Fruit fly (Drosophila melanogaster) whole organism, embryonic: ENCODE measurements around the gene ClC-c.
A peak's percentile ranks its signal among the peaks of the same experiment; 100 is the strongest.

Experiments
- Asciz ChIP-seq: fragments of 200-800 bp; sonication (Bioruptor generic); optimal IDR thresholded peaks from 2 replicates; lab custom pipeline; 2017; ENCODE audit warnings: missing biosample characterization, mild to moderate bottlenecking, missing genetic modification characterization, missing genetic modification reagents
- B-H1 ChIP-seq: fragments of 200-800 bp; sonication (Bioruptor generic); IDR thresholded peaks from 3 replicates; pipeline ENCODE4 v1.3.6; 2022; ENCODE audit warnings: missing biosample characterization, missing genetic modification characterization
- CG1024 ChIP-seq: fragments of 200-800 bp; sonication (Bioruptor generic); IDR thresholded peaks from 2 replicates; pipeline ENCODE4 v1.3.6; 2022; ENCODE audit warnings: missing biosample characterization, missing genetic modification characterization
- CG11560 ChIP-seq: fragments of 200-800 bp; sonication (Bioruptor generic); IDR thresholded peaks from 3 replicates; pipeline ENCODE4 v1.3.6; 2022; ENCODE audit warnings: missing biosample characterization, missing genetic modification characterization
- CG12071 ChIP-seq: fragments of 200-800 bp; sonication (Bioruptor generic); optimal IDR thresholded peaks from 3 replicates; lab custom pipeline; 2018; ENCODE audit warnings: missing biosample characterization, mild to moderate bottlenecking, missing genetic modification characterization
- CG12659 ChIP-seq: fragments of 200-800 bp; sonication (Bioruptor generic); optimal IDR thresholded peaks from 3 replicates; lab custom pipeline; 2017; ENCODE audit warnings: mild to moderate bottlenecking, missing biosample characterization, missing genetic modification reagents, missing genetic modification characterization
- CG12744 ChIP-seq: fragments of 200-800 bp; sonication (Bioruptor generic); optimal IDR thresholded peaks from 2 replicates; lab custom pipeline; 2016; ENCODE audit warnings: missing biosample characterization, missing genetic modification characterization
- CG12942 ChIP-seq: fragments of 200-800 bp; sonication (Bioruptor generic); optimal IDR thresholded peaks from 3 replicates; lab custom pipeline; 2016; ENCODE audit warnings: missing biosample characterization, missing genetic modification characterization
- CG13296 ChIP-seq: fragments of 200-800 bp; sonication (Bioruptor generic); optimal IDR thresholded peaks from 3 replicates; lab custom pipeline; 2018; ENCODE audit warnings: missing biosample characterization, mild to moderate bottlenecking, missing genetic modification characterization
- CG14860 ChIP-seq: fragments of 200-800 bp; sonication (Bioruptor generic); IDR thresholded peaks from 3 replicates; pipeline ENCODE4 v1.3.6; 2022; ENCODE audit warnings: missing biosample characterization, missing genetic modification characterization; ENCODE audit not compliant: partially characterized antibody
- CG17361 ChIP-seq: fragments of 200-800 bp; sonication (Bioruptor generic); IDR thresholded peaks from 3 replicates; pipeline ENCODE4 v1.3.6; 2022; ENCODE audit warnings: missing biosample characterization, missing genetic modification characterization
- CG18476 ChIP-seq: fragments of 200-800 bp; sonication (Bioruptor generic); optimal IDR thresholded peaks from 2 replicates; lab custom pipeline; 2016; ENCODE audit warnings: missing biosample characterization, mild to moderate bottlenecking, missing genetic modification characterization
- CG2120 ChIP-seq: fragments of 200-800 bp; sonication (Bioruptor generic); optimal IDR thresholded peaks from 3 replicates; lab custom pipeline; 2016; ENCODE audit warnings: missing biosample characterization, missing genetic modification characterization
- CG30020 ChIP-seq: fragments of 200-800 bp; optimal IDR thresholded peaks from 2 replicates; lab custom pipeline; 2019; ENCODE audit warnings: missing biosample characterization, mild to moderate bottlenecking, missing genetic modification characterization, moderate library complexity
- CG4360 ChIP-seq: fragments of 200-800 bp; sonication (Bioruptor generic); IDR thresholded peaks from 2 replicates; pipeline ENCODE4 v1.3.6; 2022; ENCODE audit warnings: missing biosample characterization, missing genetic modification characterization
- CG4707 ChIP-seq: fragments of 200-800 bp; sonication (Bioruptor generic); optimal IDR thresholded peaks from 2 replicates; lab custom pipeline; 2018; ENCODE audit warnings: missing biosample characterization, mild to moderate bottlenecking, missing genetic modification characterization, moderate library complexity
- CG4820 ChIP-seq: fragments of 200-800 bp; sonication (Bioruptor generic); optimal IDR thresholded peaks from 3 replicates; lab custom pipeline; 2016; ENCODE audit warnings: missing biosample characterization, missing genetic modification characterization
- CG6765 ChIP-seq: fragments of 200-800 bp; sonication (Bioruptor generic); optimal IDR thresholded peaks from 3 replicates; lab custom pipeline; 2017; ENCODE audit warnings: missing biosample characterization, mild to moderate bottlenecking, missing genetic modification characterization
- CG6791 ChIP-seq: fragments of 200-800 bp; sonication (Bioruptor generic); IDR thresholded peaks from 3 replicates; pipeline ENCODE4 v1.3.6; 2022; ENCODE audit warnings: missing biosample characterization, missing genetic modification characterization; ENCODE audit not compliant: partially characterized antibody
- CG7839 ChIP-seq: fragments of 200-800 bp; sonication (Bioruptor generic); optimal IDR thresholded peaks from 3 replicates; lab custom pipeline; 2018; ENCODE audit warnings: missing biosample characterization, mild to moderate bottlenecking, missing genetic modification characterization, moderate library complexity
- CG8290 ChIP-seq, 3 experiments: fragments of 200-800 bp; sonication (Bioruptor generic); optimal IDR thresholded peaks; 2 replicates each; lab custom pipeline; 2016 to 2019; ENCODE audit warnings: missing biosample characterization in 3 of 3, missing genetic modification characterization in 3 of 3, mild to moderate bottlenecking in 2 of 3, moderate library complexity in 1 of 3
- CG8924 ChIP-seq: fragments of 200-800 bp; optimal IDR thresholded peaks from 3 replicates; lab custom pipeline; 2019; ENCODE audit warnings: missing biosample characterization, mild to moderate bottlenecking, missing genetic modification characterization, moderate library complexity
- D19A ChIP-seq: fragments of 200-800 bp; optimal IDR thresholded peaks from 3 replicates; lab custom pipeline; 2019; ENCODE audit warnings: missing biosample characterization, mild to moderate bottlenecking, missing genetic modification characterization, moderate library complexity
- D19B ChIP-seq: fragments of 200-800 bp; sonication (Bioruptor generic); optimal IDR thresholded peaks from 2 replicates; lab custom pipeline; 2017; ENCODE audit warnings: missing biosample characterization, mild to moderate bottlenecking, missing genetic modification characterization
- Dip3 ChIP-seq: fragments of 200-800 bp; sonication (Bioruptor generic); optimal IDR thresholded peaks from 3 replicates; lab custom pipeline; 2016; ENCODE audit warnings: missing biosample characterization, missing genetic modification characterization
- Elba2 ChIP-seq: fragments of 200-800 bp; sonication (Bioruptor generic); optimal IDR thresholded peaks from 3 replicates; lab custom pipeline; 2016; ENCODE audit warnings: missing biosample characterization, missing genetic modification characterization
- Fer1 ChIP-seq: fragments of 200-800 bp; sonication (Bioruptor generic); optimal IDR thresholded peaks from 2 replicates; lab custom pipeline; 2017; ENCODE audit warnings: missing biosample characterization, mild to moderate bottlenecking, missing genetic modification characterization
- Fer2 ChIP-seq: fragments of 200-800 bp; sonication (Bioruptor generic); optimal IDR thresholded peaks from 2 replicates; lab custom pipeline; 2018; ENCODE audit warnings: missing biosample characterization, mild to moderate bottlenecking, missing genetic modification characterization, moderate library complexity
- H15 ChIP-seq: fragments of 200-800 bp; sonication (Bioruptor generic); IDR thresholded peaks from 3 replicates; pipeline ENCODE4 v1.3.6; 2022; ENCODE audit warnings: missing biosample characterization, missing genetic modification characterization
- HLH4C ChIP-seq: fragments of 200-800 bp; sonication (Bioruptor generic); IDR thresholded peaks from 3 replicates; pipeline ENCODE4 v1.3.6; 2022; ENCODE audit warnings: missing biosample characterization, missing genetic modification characterization; ENCODE audit not compliant: partially characterized antibody
- Hsf ChIP-seq: fragments of 200-800 bp; sonication (Bioruptor generic); optimal IDR thresholded peaks from 3 replicates; lab custom pipeline; 2016; ENCODE audit warnings: missing biosample characterization, missing genetic modification characterization
- Rx ChIP-seq: fragments of 200-800 bp; sonication (Bioruptor generic); IDR thresholded peaks from 2 replicates; pipeline ENCODE4 v1.3.6; 2022; ENCODE audit warnings: missing biosample characterization, missing genetic modification characterization
- Tbp ChIP-seq: fragments of >200 bp; optimal IDR thresholded peaks from 2 replicates; lab custom pipeline; 2018; ENCODE audit warnings: missing biosample characterization, missing genetic modification characterization
- amos ChIP-seq: fragments of 200-800 bp; sonication (Bioruptor generic); IDR thresholded peaks from 2 replicates; pipeline ENCODE4 v1.3.6; 2022; ENCODE audit warnings: missing biosample characterization, missing genetic modification characterization; ENCODE audit not compliant: partially characterized antibody
- ara ChIP-seq: fragments of 200-800 bp; sonication (Bioruptor generic); IDR thresholded peaks from 2 replicates; pipeline ENCODE4 v1.3.6; 2022; ENCODE audit warnings: missing biosample characterization, missing genetic modification characterization
- bbx ChIP-seq: fragments of 200-800 bp; sonication (Bioruptor generic); IDR thresholded peaks from 2 replicates; pipeline ENCODE4 v1.3.6; 2022; ENCODE audit warnings: missing biosample characterization, missing genetic modification characterization; ENCODE audit not compliant: partially characterized antibody
- bsh ChIP-seq, 2 experiments: fragments of 200-800 bp; sonication (Bioruptor generic); optimal IDR thresholded peaks; 2 replicates each; lab custom pipeline; 2017 to 2018; ENCODE audit warnings: mild to moderate bottlenecking in 2 of 2, missing biosample characterization in 2 of 2, missing genetic modification characterization in 2 of 2, moderate library complexity in 1 of 2
- caup ChIP-seq: fragments of 200-800 bp; sonication (Bioruptor generic); optimal IDR thresholded peaks from 3 replicates; lab custom pipeline; 2017; ENCODE audit warnings: missing biosample characterization, mild to moderate bottlenecking, missing genetic modification characterization, moderate library complexity; ENCODE audit not compliant: severe bottlenecking
- gfzf ChIP-seq: fragments of 200-800 bp; sonication (Bioruptor generic); optimal IDR thresholded peaks from 2 replicates; lab custom pipeline; 2016; ENCODE audit warnings: missing biosample characterization, mild to moderate bottlenecking, missing genetic modification characterization, moderate library complexity
- lab ChIP-seq: fragments of 200-800 bp; sonication (Bioruptor generic); optimal IDR thresholded peaks from 3 replicates; lab custom pipeline; 2017; ENCODE audit warnings: missing biosample characterization, missing genetic modification characterization, mild to moderate bottlenecking, moderate library complexity, missing genetic modification reagents
- lilli ChIP-seq: fragments of 200-800 bp; sonication (Bioruptor generic); optimal IDR thresholded peaks from 3 replicates; lab custom pipeline; 2016; ENCODE audit warnings: missing biosample characterization, missing genetic modification characterization
- mld ChIP-seq: fragments of 200-800 bp; sonication (Bioruptor generic); IDR thresholded peaks from 3 replicates; pipeline ENCODE4 v1.3.6; 2022; ENCODE audit warnings: missing biosample characterization, missing genetic modification characterization; ENCODE audit not compliant: partially characterized antibody
- nom ChIP-seq: fragments of 200-800 bp; sonication (Bioruptor generic); optimal IDR thresholded peaks from 2 replicates; lab custom pipeline; 2017; ENCODE audit warnings: missing biosample characterization, missing genetic modification characterization, mild to moderate bottlenecking, moderate library complexity, missing genetic modification reagents
- onecut ChIP-seq: fragments of 200-800 bp; sonication (Bioruptor generic); IDR thresholded peaks from 2 replicates; pipeline ENCODE4 v1.3.6; 2022; ENCODE audit warnings: missing biosample characterization, missing genetic modification characterization
- prd ChIP-seq, 3 experiments: fragments of >200 bp in 2 of 3; fragments of 200-800 bp in 1 of 3; sonication (Bioruptor generic) in 1 of 3; optimal IDR thresholded peaks in 2 of 3; IDR thresholded peaks in 1 of 3; 2 replicates in 2 of 3; 3 replicates in 1 of 3; pipeline versions ENCODE4 v1.3.6 to Lab custom; 2017 to 2022; ENCODE audit warnings: missing biosample characterization in 1 of 3, missing genetic modification characterization in 1 of 3
- sob ChIP-seq: fragments of 200-800 bp; sonication (Bioruptor generic); IDR thresholded peaks from 2 replicates; pipeline ENCODE4 v1.3.6; 2022; ENCODE audit warnings: missing biosample characterization, missing genetic modification characterization
- tna ChIP-seq: fragments of 200-800 bp; sonication (Bioruptor generic); IDR thresholded peaks from 2 replicates; pipeline ENCODE4 v1.3.6; 2022; ENCODE audit warnings: missing biosample characterization, missing genetic modification characterization; ENCODE audit not compliant: partially characterized antibody
- unc-4 ChIP-seq: fragments of 200-800 bp; sonication (Bioruptor generic); IDR thresholded peaks from 2 replicates; pipeline ENCODE4 v1.3.6; 2022; ENCODE audit warnings: missing biosample characterization, missing genetic modification characterization; ENCODE audit not compliant: partially characterized antibody

Gene ClC-c

DNA sequence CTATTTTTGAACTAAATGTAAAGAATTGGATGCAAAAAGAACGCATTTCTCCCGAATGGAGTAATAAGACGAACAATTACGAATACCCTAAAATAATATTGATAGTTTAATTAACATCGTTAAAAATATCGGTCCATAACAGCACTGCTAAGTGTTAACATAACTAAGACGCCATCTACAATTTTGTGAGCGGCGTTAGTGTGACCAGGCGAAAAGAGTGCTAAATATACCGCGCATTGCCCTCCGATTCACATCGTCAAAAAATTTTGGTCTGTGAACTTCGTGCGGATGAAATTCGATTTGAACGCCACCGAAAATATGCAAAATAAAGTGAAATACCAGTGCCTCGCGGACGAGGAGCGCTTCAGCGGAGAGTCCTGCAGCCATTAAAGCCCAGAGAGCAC, 38.5 kb upstream of the ClC-c start, which contains the start of gene Mbs (continued):
- TF ChIP-seq Hsf, result no peak
- peak; percentile 10 for TF ChIP-seq CG7839 (tag; lab: Kevin White, UChicago)
- peak; percentile 17; the same call in 1 of the 2 replicates for TF ChIP-seq onecut (GFP tag; lab: Robert Waterston, UW)
- no peak for TF ChIP-seq Fer2 (tag; lab: Kevin White, UChicago)
- no peak for TF ChIP-seq CG4707 (GFP tag; lab: Kevin White, UChicago)
- no peak for TF ChIP-seq CG12942 (GFP tag; lab: Kevin White, UChicago)
- peak; percentile 39 for TF ChIP-seq lab
- no peak for TF ChIP-seq Tbp
- peak; percentile 58 for TF ChIP-seq nom (GFP tag; lab: Kevin White, UChicago)
- peak in 1 of 2 experiments; percentile 22 for TF ChIP-seq bsh (GFP tag; optimal IDR thresholded peaks at IDR 0.05; lab: Kevin White, UChicago)
- peak; percentile 58 for TF ChIP-seq CG12659 (GFP tag; lab: Kevin White, UChicago)
- TF ChIP-seq CG30020 (tag; lab: Kevin White, UChicago), result no peak
- TF ChIP-seq CG8290 (GFP tag; optimal IDR thresholded peaks at IDR 0.05; lab: Kevin White, UChicago), result peak; percentile 20
- peak; percentile 23 to 69 for TF ChIP-seq CG8290 (tag; optimal IDR thresholded peaks at IDR 0.05; lab: Kevin White, UChicago)
- TF ChIP-seq lilli, result peak; percentile 22
- peak; percentile 64 for TF ChIP-seq unc-4 (GFP tag; lab: Robert Waterston, UW)
- TF ChIP-seq CG11560 (tag; lab: Robert Waterston, UW), result no peak
- no peak for TF ChIP-seq CG1024 (GFP tag; lab: Robert Waterston, UW)
- TF ChIP-seq CG18476 (GFP tag; lab: Kevin White, UChicago), result no peak
- TF ChIP-seq amos (GFP tag; lab: Robert Waterston, UW), result peak; percentile 77
- peak; percentile 6 for TF ChIP-seq D19A (tag; lab: Kevin White, UChicago)
- no peak; the same call in 1 of the 2 replicates for TF ChIP-seq tna (GFP tag; lab: Robert Waterston, UW)
- TF ChIP-seq prd (optimal IDR thresholded peaks at IDR 0.05; lab: Kevin White, UChicago), result no peak
- 0 out of 3 replicates have a peak, but pooled peaks have one; percentile 10 for TF ChIP-seq prd (GFP tag; IDR thresholded peaks at IDR 0.05; lab: Robert Waterston, UW)
- TF ChIP-seq B-H1 (GFP tag; lab: Robert Waterston, UW), result no peak
- peak; percentile 86 for TF ChIP-seq gfzf
- TF ChIP-seq CG17361 (GFP tag; lab: Robert Waterston, UW), result no peak
- TF ChIP-seq Asciz (GFP tag; lab: Kevin White, UChicago), result peak; percentile 18
- peak; percentile 71 for TF ChIP-seq bbx (GFP tag; lab: Robert Waterston, UW)
- no peak for TF ChIP-seq Fer1 (GFP tag; lab: Kevin White, UChicago)
- TF ChIP-seq CG12071 (GFP tag; lab: Kevin White, UChicago), result peak; percentile 6
- TF ChIP-seq CG12744 (GFP tag; lab: Kevin White, UChicago), result no peak
- peak; percentile 27 for TF ChIP-seq caup
- TF ChIP-seq CG13296 (GFP tag; lab: Kevin White, UChicago), result peak; percentile 57
- no peak for TF ChIP-seq Elba2 (GFP tag; lab: Kevin White, UChicago)
- no peak for TF ChIP-seq H15
- TF ChIP-seq sob, result peak; percentile 34; the same call in 1 of the 2 replicates
- TF ChIP-seq HLH4C, result peak; percentile 39; the same call in 2 of the 3 replicates
- TF ChIP-seq Dip3 (GFP tag; lab: Kevin White, UChicago), result no peak
- TF ChIP-seq CG4820, result no peak
- no peak for TF ChIP-seq Rx (GFP tag; lab: Robert Waterston, UW)
- TF ChIP-seq CG4360 (GFP tag; lab: Robert Waterston, UW), result no peak
- TF ChIP-seq mld, result peak; percentile 65; the same call in 1 of the 3 replicates
- no peak for TF ChIP-seq CG2120 (GFP tag; lab: Kevin White, UChicago)
- TF ChIP-seq ara (GFP tag; lab: Robert Waterston, UW), result no peak
- TF ChIP-seq CG6791 (GFP tag; lab: Robert Waterston, UW), result peak; percentile 71
- TF ChIP-seq CG6765 (GFP tag; lab: Kevin White, UChicago), result peak; percentile 55
- peak; percentile 5 for TF ChIP-seq CG8924 (tag; lab: Kevin White, UChicago)
- 0 out of 3 replicates have a peak, but pooled peaks have one; percentile 10 for TF ChIP-seq CG14860
- TF ChIP-seq D19B (GFP tag; lab: Kevin White, UChicago), result no peak
